Worm (Caenorhabditis elegans): Measurements from ENCODE around the gene str-115.

DNA sequence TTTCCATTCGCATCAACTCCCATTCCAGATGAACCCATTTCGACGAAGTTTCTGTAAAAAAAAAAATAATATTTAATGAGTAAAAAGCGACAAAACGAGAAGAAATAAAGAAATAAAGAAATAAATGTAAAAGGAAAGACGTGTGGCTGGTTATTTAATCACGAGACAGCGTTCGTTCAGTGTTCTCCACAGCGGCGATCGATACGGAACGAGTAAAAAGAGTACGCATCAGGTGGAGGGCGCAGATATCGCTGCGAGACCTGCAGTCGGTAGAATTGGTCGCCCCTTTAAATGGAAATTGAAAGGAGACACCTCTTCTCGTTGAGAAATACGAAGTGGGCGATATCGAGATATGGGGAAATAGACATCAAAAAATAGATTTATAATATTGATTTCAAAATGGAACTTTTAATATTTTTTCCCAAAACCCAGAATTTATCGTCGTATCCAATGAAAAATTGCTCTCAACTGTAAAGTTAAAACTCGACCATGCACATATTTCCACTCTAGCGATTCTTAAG, 40.2 kb upstream of the str-115 start, which contains the start of gene pqn-70:
- TF ChIP-seq swsn-7 (tag; optimal IDR thresholded peaks at IDR 0.05) = peak; percentile 83
- peak; percentile 56 for TF ChIP-seq elt-2 (tag; optimal IDR thresholded peaks at IDR 0.05)
- peak; percentile 48 for TF ChIP-seq nhr-77 (tag; optimal IDR thresholded peaks at IDR 0.05)
- TF ChIP-seq ztf-11 (tag; optimal IDR thresholded peaks at IDR 0.05) = peak in 1 of 2 experiments; percentile 75
- TF ChIP-seq sptf-1 (tag; optimal IDR thresholded peaks at IDR 0.05) = no peak
- no peak for TF ChIP-seq nhr-76 (tag; optimal IDR thresholded peaks at IDR 0.05)
- TF ChIP-seq fkh-10 (GFP tag; optimal IDR thresholded peaks at IDR 0.05) = peak; percentile 37
- TF ChIP-seq efl-1 (optimal IDR thresholded peaks at IDR 0.05) = peak; percentile 81 to 89
- TF ChIP-seq efl-1 (GFP tag; optimal IDR thresholded peaks at IDR 0.05 in 1 of 2) = peak; percentile 68 to 97
- peak; percentile 68 for TF ChIP-seq lin-13 (GFP tag; optimal IDR thresholded peaks at IDR 0.05)
- TF ChIP-seq lin-39 (tag; optimal IDR thresholded peaks at IDR 0.05) = peak; percentile 23
- TF ChIP-seq egl-27 (tag; optimal IDR thresholded peaks at IDR 0.05) = no peak
